Fruit fly (Drosophila melanogaster): Measurements from ENCODE around the gene CG4367.

CG4367 gene

DNA sequence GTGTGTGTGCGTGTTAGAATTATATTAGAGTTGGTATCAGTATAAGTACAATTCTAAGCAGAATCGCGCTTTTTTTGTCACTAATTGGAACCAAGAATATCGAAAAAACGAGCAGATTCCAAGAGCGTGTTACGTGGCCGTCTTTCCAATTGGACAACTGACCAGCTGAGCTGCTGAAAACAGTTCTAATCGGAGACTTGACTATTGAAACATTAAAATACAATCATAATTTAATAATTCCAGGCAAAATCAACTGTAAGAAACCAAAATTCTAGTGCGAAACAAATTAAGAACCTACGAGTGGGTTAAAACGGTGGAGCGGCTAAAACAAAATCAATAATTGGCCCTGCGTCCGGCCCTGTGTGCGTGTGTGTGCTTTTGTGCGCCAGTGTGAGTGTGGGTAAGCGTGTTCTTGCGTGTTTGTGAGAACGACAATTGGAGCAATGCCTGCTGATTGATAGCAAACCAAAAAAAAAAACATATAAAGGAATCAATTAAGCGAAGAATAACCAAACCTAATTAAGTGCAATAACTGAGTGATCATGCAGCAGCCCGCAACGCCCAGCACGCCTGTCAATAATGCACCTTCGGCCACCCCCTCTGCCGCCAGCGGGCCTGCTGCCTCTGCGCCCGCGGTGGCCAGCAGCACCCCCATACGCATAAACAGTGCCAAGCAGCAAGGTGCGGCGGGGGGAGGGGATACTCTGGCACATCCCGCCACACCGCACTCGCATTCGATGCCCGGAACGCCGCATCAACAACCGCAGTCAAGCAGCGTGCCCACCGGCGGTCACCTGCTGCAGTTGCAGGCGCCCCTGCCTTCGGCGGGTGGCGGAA lies 5.1 kb upstream of the CG4367 start:
- peak; percentile 66 for TF ChIP-seq svp (GFP tag)
- no peak for TF ChIP-seq achi (GFP tag; optimal IDR thresholded peaks at IDR 0.05)
- no peak for TF ChIP-seq CG6276 (GFP tag; optimal IDR thresholded peaks at IDR 0.05)
- TF ChIP-seq cyc (GFP tag; optimal IDR thresholded peaks at IDR 0.05), result no peak
- peak; percentile 33 for TF ChIP-seq Eip78C (GFP tag)
- TF ChIP-seq Eip75B (GFP tag; optimal IDR thresholded peaks at IDR 0.05), result no peak
- peak; percentile 3 for TF ChIP-seq esn (GFP tag; optimal IDR thresholded peaks at IDR 0.05)
- TF ChIP-seq CG11294 (GFP tag; IDR thresholded peaks at IDR 0.05), result peak; percentile 6; the same call in 1 of the 2 replicates
- TF ChIP-seq CG11902 (GFP tag; optimal IDR thresholded peaks at IDR 0.05), result peak; percentile 31
- peak; percentile 13; the same call in 1 of the 3 replicates for TF ChIP-seq CG6163 (GFP tag; IDR thresholded peaks at IDR 0.05)

dm6 chr3R:20308972-20309660 lies 4.3 kb upstream of the CG4367 start, which contains the start of gene Orp8:
TSS of gene Orp8 (plus strand) at chr3R:20309344.
- TF ChIP-seq CG3032 (tag; optimal IDR thresholded peaks at IDR 0.05), result peak; percentile 19
- TF ChIP-seq Sox15 (GFP tag; optimal IDR thresholded peaks at IDR 0.05), result no peak
- no peak for TF ChIP-seq cyc (GFP tag; optimal IDR thresholded peaks at IDR 0.05)
- TF ChIP-seq CG11294 (GFP tag; IDR thresholded peaks at IDR 0.05), result peak; percentile 49; the same call in 1 of the 2 replicates
- TF ChIP-seq CG3919 (GFP tag; optimal IDR thresholded peaks at IDR 0.05), result peak; percentile 73
- TF ChIP-seq fd59A (GFP tag; optimal IDR thresholded peaks at IDR 0.05), result no peak
- peak; percentile 91; the same call in 2 of the 3 replicates for TF ChIP-seq eg (GFP tag; IDR thresholded peaks at IDR 0.05)
- peak; percentile 69 for TF ChIP-seq net (GFP tag; optimal IDR thresholded peaks at IDR 0.05)
- peak; percentile 51 for TF ChIP-seq fkh (GFP tag; optimal IDR thresholded peaks at IDR 0.05)
- no peak for TF ChIP-seq CG8319 (GFP tag; optimal IDR thresholded peaks at IDR 0.05)
- TF ChIP-seq salr (GFP tag; optimal IDR thresholded peaks at IDR 0.05), result peak in 1 of 2 experiments; percentile 42
- peak; percentile 75 for TF ChIP-seq CG9139 (GFP tag; optimal IDR thresholded peaks at IDR 0.05)
- TF ChIP-seq Ets21C (GFP tag; optimal IDR thresholded peaks at IDR 0.05), result no peak
- peak; percentile 26 for TF ChIP-seq achi (GFP tag; optimal IDR thresholded peaks at IDR 0.05)
- TF ChIP-seq Hr39 (GFP tag; optimal IDR thresholded peaks at IDR 0.05), result no peak
- TF ChIP-seq CG6854 (GFP tag; optimal IDR thresholded peaks at IDR 0.05), result peak; percentile 94
- peak; percentile 88 for TF ChIP-seq CG16779 (tag; optimal IDR thresholded peaks at IDR 0.05)
- TF ChIP-seq Eip93F (GFP tag; optimal IDR thresholded peaks at IDR 0.05), result peak; percentile 76
- TF ChIP-seq lz (GFP tag; optimal IDR thresholded peaks at IDR 0.05), result no peak
- TF ChIP-seq Hr4 (GFP tag; optimal IDR thresholded peaks at IDR 0.05), result no peak
- TF ChIP-seq CG6808 (GFP tag; optimal IDR thresholded peaks at IDR 0.05), result peak; percentile 49
- peak; percentile 88 for TF ChIP-seq Lpt (GFP tag; optimal IDR thresholded peaks at IDR 0.05)
- TF ChIP-seq Sox102F (GFP tag; optimal IDR thresholded peaks at IDR 0.05), result peak; percentile 86
- peak; percentile 85 for TF ChIP-seq CG8119 (GFP tag; IDR thresholded peaks at IDR 0.05)
- no peak for TF ChIP-seq CG11902 (GFP tag; optimal IDR thresholded peaks at IDR 0.05)
- no peak for TF ChIP-seq CG10631 (GFP tag; optimal IDR thresholded peaks at IDR 0.05)
- TF ChIP-seq CG7368 (GFP tag; optimal IDR thresholded peaks at IDR 0.05), result peak; percentile 32
- peak; percentile 84 for TF ChIP-seq CG15336 (GFP tag; IDR thresholded peaks at IDR 0.05)
- peak; percentile 61 for TF ChIP-seq fd85E (GFP tag; optimal IDR thresholded peaks at IDR 0.05)
- peak; percentile 89; the same call in 2 of the 3 replicates for TF ChIP-seq CG6163 (GFP tag; IDR thresholded peaks at IDR 0.05)
- TF ChIP-seq CG31627 (GFP tag; optimal IDR thresholded peaks at IDR 0.05), result no peak
- TF ChIP-seq Met (GFP tag; optimal IDR thresholded peaks at IDR 0.05), result peak; percentile 32
- peak; percentile 43 for TF ChIP-seq Gug (GFP tag; IDR thresholded peaks at IDR 0.05)
- TF ChIP-seq Sox14 (GFP tag; optimal IDR thresholded peaks at IDR 0.05), result peak; percentile 31
- TF ChIP-seq CG32006 (GFP tag; optimal IDR thresholded peaks at IDR 0.05), result peak; percentile 31
- peak; percentile 98 for TF ChIP-seq vri (GFP tag; optimal IDR thresholded peaks at IDR 0.05)
- no peak for TF ChIP-seq OdsH (GFP tag; optimal IDR thresholded peaks at IDR 0.05)
- TF ChIP-seq CG10669 (GFP tag; optimal IDR thresholded peaks at IDR 0.05), result peak; percentile 42
- TF ChIP-seq dac (GFP tag; optimal IDR thresholded peaks at IDR 0.05), result peak; percentile 37
- TF ChIP-seq Smox (GFP tag; optimal IDR thresholded peaks at IDR 0.05), result no peak
- peak; percentile 87 for TF ChIP-seq CG6276 (GFP tag; optimal IDR thresholded peaks at IDR 0.05)
- peak; percentile 36 for TF ChIP-seq topi (GFP tag; optimal IDR thresholded peaks at IDR 0.05)
- no peak for TF ChIP-seq Hr38 (GFP tag; optimal IDR thresholded peaks at IDR 0.05)
- TF ChIP-seq Eip75B (GFP tag; optimal IDR thresholded peaks at IDR 0.05), result peak; percentile 41

All from whole organism, prepupa.